Worm (Caenorhabditis elegans): ENCODE results near the gene set-13.

set-13 gene

DNA sequence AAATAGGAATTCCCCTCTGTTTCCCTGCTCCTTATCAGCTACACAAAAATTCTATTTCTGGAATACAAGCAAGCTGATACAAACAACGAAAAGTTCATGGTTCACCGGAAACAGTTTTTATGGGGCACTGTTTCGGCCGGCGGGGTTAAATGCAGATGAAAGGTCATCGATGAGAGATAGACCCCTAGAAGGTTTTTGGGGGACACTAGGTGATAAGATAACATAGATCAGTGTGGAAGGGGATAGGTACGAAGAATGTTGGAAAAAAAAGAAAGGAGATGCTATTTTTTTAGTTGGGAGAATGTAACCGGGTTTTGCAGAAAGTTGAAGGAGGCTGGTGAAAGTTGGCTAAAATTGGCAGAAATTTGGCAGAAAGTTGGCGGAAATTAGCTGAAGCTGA lies 11.2 kb upstream of the set-13 start:
- TF ChIP-seq nhr-237 (tag; optimal IDR thresholded peaks at IDR 0.05): no peak
- no peak for TF ChIP-seq lsy-2 (tag; optimal IDR thresholded peaks at IDR 0.05)
- no peak for TF ChIP-seq pha-4 (tag; optimal IDR thresholded peaks at IDR 0.05)
- TF ChIP-seq mls-2 (tag; optimal IDR thresholded peaks at IDR 0.05): no peak
- no peak for TF ChIP-seq ztf-11 (tag; optimal IDR thresholded peaks at IDR 0.05)
- TF ChIP-seq ceh-83 (GFP tag; optimal IDR thresholded peaks at IDR 0.05): no peak
- TF ChIP-seq nhr-2 (tag; optimal IDR thresholded peaks at IDR 0.05): no peak
- no peak for TF ChIP-seq mab-5 (tag; optimal IDR thresholded peaks at IDR 0.05)
- TF ChIP-seq cnd-1 (tag; optimal IDR thresholded peaks at IDR 0.05): no peak
- TF ChIP-seq zip-8 (tag; optimal IDR thresholded peaks at IDR 0.05): no peak
- no peak for TF ChIP-seq lin-32 (GFP tag; optimal IDR thresholded peaks at IDR 0.05)
- TF ChIP-seq nhr-28 (tag; optimal IDR thresholded peaks at IDR 0.05): no peak
- TF ChIP-seq sptf-1 (tag; optimal IDR thresholded peaks at IDR 0.05): no peak
- TF ChIP-seq ceh-39 (tag; optimal IDR thresholded peaks at IDR 0.05): no peak
- no peak for TF ChIP-seq drap-1 (GFP tag; optimal IDR thresholded peaks at IDR 0.05)
- no peak for TF ChIP-seq flh-1 (GFP tag; optimal IDR thresholded peaks at IDR 0.05)
- no peak for TF ChIP-seq nhr-12 (tag; optimal IDR thresholded peaks at IDR 0.05)
- TF ChIP-seq elt-1 (tag; optimal IDR thresholded peaks at IDR 0.05; ENCODE audit: borderline replicate concordance, insufficient read depth): no peak
- no peak for TF ChIP-seq unc-39 (tag; optimal IDR thresholded peaks at IDR 0.05)

ce11 chrII:2807674-2808206 lies 9.0 kb upstream of the set-13 start, which contains the start of gene K12H6.12:
TSS of gene K12H6.12 (plus strand) at chrII:2808156.
- no peak for TF ChIP-seq sptf-1 (tag; optimal IDR thresholded peaks at IDR 0.05)
- TF ChIP-seq drap-1 (GFP tag; optimal IDR thresholded peaks at IDR 0.05): no peak
- no peak for TF ChIP-seq pha-4 (tag; optimal IDR thresholded peaks at IDR 0.05)
- TF ChIP-seq M03D4.4 (tag; optimal IDR thresholded peaks at IDR 0.05): no peak
- no peak for TF ChIP-seq lsy-2 (tag; optimal IDR thresholded peaks at IDR 0.05)
- TF ChIP-seq nhr-28 (tag; optimal IDR thresholded peaks at IDR 0.05): no peak
- TF ChIP-seq lin-32 (GFP tag; optimal IDR thresholded peaks at IDR 0.05): no peak
- no peak for TF ChIP-seq blmp-1 (tag; optimal IDR thresholded peaks at IDR 0.05)
- no peak for TF ChIP-seq tbx-8 (GFP tag; optimal IDR thresholded peaks at IDR 0.05)
- TF ChIP-seq mep-1 (tag; optimal IDR thresholded peaks at IDR 0.05): no peak
- no peak for TF ChIP-seq ceh-83 (GFP tag; optimal IDR thresholded peaks at IDR 0.05)
- no peak for TF ChIP-seq zip-8 (tag; optimal IDR thresholded peaks at IDR 0.05)
- no peak for TF ChIP-seq ceh-43 (GFP tag; optimal IDR thresholded peaks at IDR 0.05)
- TF ChIP-seq nhr-76 (tag; optimal IDR thresholded peaks at IDR 0.05): no peak
- no peak for TF ChIP-seq nhr-237 (tag; optimal IDR thresholded peaks at IDR 0.05)
- TF ChIP-seq mls-2 (tag; optimal IDR thresholded peaks at IDR 0.05): no peak
- no peak for TF ChIP-seq unc-120 (tag; optimal IDR thresholded peaks at IDR 0.05; ENCODE audit: poor library complexity, severe bottlenecking)

ce11 chrII:2815017-2815416 lies 1.8 kb upstream of the set-13 start:
- TF ChIP-seq sptf-1 (tag; optimal IDR thresholded peaks at IDR 0.05) (no peak), unc-62 (GFP tag; optimal IDR thresholded peaks at IDR 0.05) (no peak), lin-13 (tag; optimal IDR thresholded peaks at IDR 0.05) (no peak), ceh-43 (GFP tag; optimal IDR thresholded peaks at IDR 0.05) (no peak), M03D4.4 (tag; optimal IDR thresholded peaks at IDR 0.05) (no peak)

DNA sequence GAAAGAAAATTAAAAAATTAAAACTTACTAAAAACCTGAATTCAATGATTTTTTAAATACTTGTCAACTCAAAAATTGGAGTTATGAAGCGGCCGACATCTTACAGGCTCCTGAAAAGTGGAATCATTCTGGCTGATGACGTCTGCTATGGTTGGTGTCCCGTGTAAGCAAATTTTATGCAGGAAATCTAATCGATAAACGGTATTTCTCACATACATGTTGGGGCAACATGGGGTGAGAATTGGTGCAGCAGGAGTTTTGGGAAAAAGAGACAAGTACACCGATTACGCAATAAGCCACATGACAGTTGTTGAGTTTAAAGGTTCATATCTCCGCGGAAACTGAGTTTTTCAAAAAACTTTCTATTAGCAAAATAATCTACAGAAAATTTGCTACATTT lies 1.3 kb upstream of the set-13 start, which contains the start of gene K12H6.2:
K12H6.2 (minus strand) TSS at position 101 of the 400 bp plus-strand sequence.
- TF ChIP-seq ztf-11 (tag; optimal IDR thresholded peaks at IDR 0.05) (no peak), zip-8 (tag; optimal IDR thresholded peaks at IDR 0.05) (peak; percentile 46), mls-2 (tag; optimal IDR thresholded peaks at IDR 0.05) (no peak), lin-32 (GFP tag; optimal IDR thresholded peaks at IDR 0.05) (no peak), sem-2 (GFP tag; optimal IDR thresholded peaks at IDR 0.05) (no peak)

DNA sequence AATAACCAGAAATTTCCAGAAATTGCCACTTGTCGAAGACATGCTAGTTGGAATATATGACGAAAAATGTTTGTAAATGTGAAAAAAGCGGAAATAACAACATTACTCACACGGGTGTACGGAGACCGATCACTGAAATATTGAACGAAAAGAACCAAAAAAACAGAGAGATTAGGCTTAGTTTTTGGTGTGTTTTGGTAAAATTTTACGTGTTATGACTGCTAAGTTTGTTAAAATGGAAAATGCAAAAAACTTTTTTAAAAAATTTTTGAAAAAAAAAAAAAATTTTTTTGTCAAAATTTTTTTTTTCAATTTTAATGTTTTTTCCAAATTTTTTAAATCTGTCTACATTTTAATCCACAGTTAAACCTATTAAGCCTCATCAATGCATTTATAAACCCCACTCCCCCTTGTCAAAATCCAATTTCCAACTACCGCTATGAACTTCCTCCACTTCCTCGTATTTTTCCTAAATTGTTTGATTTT lies 5.7 kb downstream of the set-13 start, which contains the start of the genes fut-4 and K12H6.10:
fut-4 (minus strand) TSS at position 101 of the 486 bp plus-strand sequence.
K12H6.10 (plus strand) TSS at position 436 of the 486 bp plus-strand sequence.
- TF ChIP-seq sem-2 (GFP tag; optimal IDR thresholded peaks at IDR 0.05): no peak
- no peak for TF ChIP-seq unc-62 (GFP tag; optimal IDR thresholded peaks at IDR 0.05)
- TF ChIP-seq lsy-2 (tag; optimal IDR thresholded peaks at IDR 0.05): no peak
- no peak for TF ChIP-seq blmp-1 (tag; optimal IDR thresholded peaks at IDR 0.05)
- TF ChIP-seq hlh-1 (tag; optimal IDR thresholded peaks at IDR 0.05): no peak
- TF ChIP-seq nhr-2 (tag; optimal IDR thresholded peaks at IDR 0.05): no peak
- no peak for TF ChIP-seq sptf-1 (tag; optimal IDR thresholded peaks at IDR 0.05)
- no peak for TF ChIP-seq nhr-12 (tag; optimal IDR thresholded peaks at IDR 0.05)
- TF ChIP-seq ham-2 (GFP tag; optimal IDR thresholded peaks at IDR 0.05): no peak
- no peak for TF ChIP-seq snpc-4 (tag; optimal IDR thresholded peaks at IDR 0.05)
- TF ChIP-seq unc-39 (tag; optimal IDR thresholded peaks at IDR 0.05): no peak
- TF ChIP-seq mep-1 (tag; optimal IDR thresholded peaks at IDR 0.05): no peak
- TF ChIP-seq lin-32 (GFP tag; optimal IDR thresholded peaks at IDR 0.05): no peak
- TF ChIP-seq cnd-1 (tag; optimal IDR thresholded peaks at IDR 0.05): no peak
- no peak for TF ChIP-seq unc-120 (tag; optimal IDR thresholded peaks at IDR 0.05; ENCODE audit: poor library complexity, severe bottlenecking)
- TF ChIP-seq bed-3 (GFP tag; optimal IDR thresholded peaks at IDR 0.05): no peak
- TF ChIP-seq elt-1 (tag; optimal IDR thresholded peaks at IDR 0.05; ENCODE audit: borderline replicate concordance, insufficient read depth): no peak
- TF ChIP-seq ces-1 (GFP tag; optimal IDR thresholded peaks at IDR 0.05): no peak
- TF ChIP-seq ceh-83 (GFP tag; optimal IDR thresholded peaks at IDR 0.05): no peak
- no peak for TF ChIP-seq flh-1 (GFP tag; optimal IDR thresholded peaks at IDR 0.05)

Data from whole organism, mixed stage, embryonic.